Worm (Caenorhabditis elegans) whole organism, late embryonic: ENCODE results near the gene C25G6.1.

Experiments
- K09A11.1 ChIP-seq: sonication (generic microtip); optimal IDR thresholded peaks from 2 replicates; lab custom pipeline; 2017; ENCODE audit warnings: antibody characterized with exemption, mild to moderate bottlenecking, missing genetic modification characterization, missing compliant biosample characterization; ENCODE audit not compliant: insufficient read depth
- T23F11.4 ChIP-seq: fragments of 200-800 bp; sonication (Bioruptor generic); optimal IDR thresholded peaks from 2 replicates; lab custom pipeline; 2018; ENCODE audit warnings: mild to moderate bottlenecking, missing genetic modification characterization, missing compliant biosample characterization
- Y22D7AL.16 ChIP-seq: sonication (generic microtip); optimal IDR thresholded peaks from 2 replicates; lab custom pipeline; 2016; ENCODE audit warnings: missing genetic modification characterization, missing compliant biosample characterization
- ahr-1 ChIP-seq: sonication (generic microtip); optimal IDR thresholded peaks from 2 replicates; lab custom pipeline; 2016; ENCODE audit warnings: missing genetic modification characterization, missing compliant biosample characterization
- ama-1 ChIP-seq: fragments of 150-350 bp; optimal IDR thresholded peaks from 2 replicates; lab custom pipeline; 2014
- ceh-14 ChIP-seq: sonication (generic microtip); optimal IDR thresholded peaks from 2 replicates; lab custom pipeline; 2016; ENCODE audit warnings: missing genotype, missing genetic modification characterization, missing compliant biosample characterization
- ceh-18 ChIP-seq: sonication (generic microtip); optimal IDR thresholded peaks from 2 replicates; lab custom pipeline; 2016; ENCODE audit warnings: missing genetic modification characterization, missing compliant biosample characterization
- ceh-19 ChIP-seq: fragments of 200-800 bp; sonication (Bioruptor generic); optimal IDR thresholded peaks from 2 replicates; lab custom pipeline; 2018; ENCODE audit warnings: mild to moderate bottlenecking, missing genetic modification characterization, missing compliant biosample characterization
- ceh-2 ChIP-seq: sonication (generic microtip); optimal IDR thresholded peaks from 2 replicates; lab custom pipeline; 2016; ENCODE audit warnings: missing genotype, missing genetic modification characterization, missing compliant biosample characterization
- ceh-30 ChIP-seq: fragments of 150-350 bp; optimal IDR thresholded peaks from 2 replicates; lab custom pipeline; 2014; ENCODE audit warnings: missing biosample characterization, missing genetic modification characterization
- ceh-31 ChIP-seq: sonication (generic microtip); optimal IDR thresholded peaks from 2 replicates; lab custom pipeline; 2016; ENCODE audit warnings: missing genetic modification characterization, missing compliant biosample characterization
- ceh-34 ChIP-seq: sonication (generic microtip); optimal IDR thresholded peaks from 2 replicates; lab custom pipeline; 2016; ENCODE audit warnings: mild to moderate bottlenecking, missing genetic modification characterization, missing compliant biosample characterization
- ceh-45 ChIP-seq: fragments of 200-800 bp; sonication (Bioruptor generic); IDR thresholded peaks from 2 replicates; pipeline ENCODE4 v1.3.6; 2022; ENCODE audit warnings: missing genetic modification reagents, missing genetic modification characterization, missing compliant biosample characterization
- ceh-48 ChIP-seq: sonication (generic microtip); optimal IDR thresholded peaks from 2 replicates; lab custom pipeline; 2016; ENCODE audit warnings: missing genetic modification characterization, inconsistent platforms, missing compliant biosample characterization
- ceh-6 ChIP-seq: fragments of 200-800 bp; sonication (Bioruptor generic); optimal IDR thresholded peaks from 2 replicates; lab custom pipeline; 2018; ENCODE audit warnings: mild to moderate bottlenecking, missing genetic modification characterization, missing compliant biosample characterization
- ceh-9 ChIP-seq: sonication (generic microtip); optimal IDR thresholded peaks from 2 replicates; lab custom pipeline; 2016; ENCODE audit warnings: mild to moderate bottlenecking, missing genetic modification characterization, inconsistent platforms, missing compliant biosample characterization
- che-1 ChIP-seq: sonication (generic microtip); optimal IDR thresholded peaks from 2 replicates; lab custom pipeline; 2016; ENCODE audit warnings: mild to moderate bottlenecking, missing genetic modification characterization, missing compliant biosample characterization
- dve-1 ChIP-seq: sonication (generic microtip); optimal IDR thresholded peaks from 2 replicates; lab custom pipeline; 2017; ENCODE audit warnings: antibody characterized with exemption, mild to moderate bottlenecking, missing genetic modification characterization, missing compliant biosample characterization
- elt-4 ChIP-seq: sonication (generic microtip); optimal IDR thresholded peaks from 2 replicates; lab custom pipeline; 2016; ENCODE audit warnings: missing genetic modification characterization, missing compliant biosample characterization
- ets-4 ChIP-seq: sonication (generic microtip); optimal IDR thresholded peaks from 2 replicates; lab custom pipeline; 2016; ENCODE audit warnings: missing genetic modification characterization, missing compliant biosample characterization
- eyg-1 ChIP-seq: sonication (generic microtip); optimal IDR thresholded peaks from 2 replicates; lab custom pipeline; 2016; ENCODE audit warnings: missing genotype, missing genetic modification characterization, missing compliant biosample characterization
- fkh-10 ChIP-seq: fragments of 150-350 bp; optimal IDR thresholded peaks from 2 replicates; lab custom pipeline; 2014; ENCODE audit warnings: missing biosample characterization, missing genetic modification reagents, missing genetic modification characterization
- fkh-6 ChIP-seq: sonication (generic microtip); optimal IDR thresholded peaks from 2 replicates; lab custom pipeline; 2016; ENCODE audit warnings: missing genetic modification characterization, missing compliant biosample characterization
- hlh-13 ChIP-seq: fragments of 200-800 bp; sonication (Bioruptor generic); optimal IDR thresholded peaks from 2 replicates; lab custom pipeline; 2018; ENCODE audit warnings: mild to moderate bottlenecking, missing genetic modification characterization, missing compliant biosample characterization
- hlh-15 ChIP-seq: sonication (generic microtip); optimal IDR thresholded peaks from 2 replicates; lab custom pipeline; 2016; ENCODE audit warnings: missing genetic modification characterization, missing compliant biosample characterization
- hlh-30 ChIP-seq: sonication (generic microtip); optimal IDR thresholded peaks from 2 replicates; lab custom pipeline; 2017; ENCODE audit warnings: antibody characterized with exemption, missing genetic modification characterization, missing compliant biosample characterization; ENCODE audit not compliant: insufficient read depth
- hlh-8 ChIP-seq: sonication (generic microtip); optimal IDR thresholded peaks from 2 replicates; lab custom pipeline; 2016; ENCODE audit warnings: missing genotype, missing genetic modification characterization, missing compliant biosample characterization
- lim-6 ChIP-seq: sonication (generic microtip); optimal IDR thresholded peaks from 2 replicates; lab custom pipeline; 2016; ENCODE audit warnings: missing genetic modification characterization, missing compliant biosample characterization
- lin-11 ChIP-seq: fragments of 200-800 bp; sonication (Bioruptor generic); optimal IDR thresholded peaks from 2 replicates; lab custom pipeline; 2018; ENCODE audit warnings: mild to moderate bottlenecking, missing genetic modification characterization, missing compliant biosample characterization
- madf-2 ChIP-seq: sonication (generic microtip); optimal IDR thresholded peaks from 2 replicates; lab custom pipeline; 2017; ENCODE audit warnings: missing genetic modification characterization, missing compliant biosample characterization
- mec-3 ChIP-seq: sonication (generic microtip); optimal IDR thresholded peaks from 2 replicates; lab custom pipeline; 2016; ENCODE audit warnings: borderline replicate concordance, missing genetic modification characterization, missing compliant biosample characterization
- nhr-11 ChIP-seq: fragments of 150-350 bp; optimal IDR thresholded peaks from 2 replicates; lab custom pipeline; 2014; ENCODE audit warnings: missing biosample characterization, missing genetic modification characterization
- nhr-232 ChIP-seq: sonication (generic microtip); optimal IDR thresholded peaks from 2 replicates; lab custom pipeline; 2016; ENCODE audit warnings: missing genetic modification characterization, missing compliant biosample characterization
- odd-2 ChIP-seq: sonication (generic microtip); optimal IDR thresholded peaks from 2 replicates; lab custom pipeline; 2017; ENCODE audit warnings: antibody characterized with exemption, mild to moderate bottlenecking, missing genetic modification characterization, missing compliant biosample characterization
- pax-1 ChIP-seq: fragments of 150-350 bp; optimal IDR thresholded peaks from 2 replicates; lab custom pipeline; 2014; ENCODE audit warnings: missing biosample characterization, missing genetic modification characterization
- pha-2 ChIP-seq: sonication (generic microtip); optimal IDR thresholded peaks from 2 replicates; lab custom pipeline; 2017; ENCODE audit warnings: mild to moderate bottlenecking, missing genetic modification characterization, missing compliant biosample characterization
- pha-4 ChIP-seq: fragments of 150-350 bp; optimal IDR thresholded peaks from 2 replicates; lab custom pipeline; 2018; ENCODE audit warnings: missing biosample characterization, missing genetic modification reagents, missing genetic modification characterization
- pqm-1 ChIP-seq: sonication (generic microtip); optimal IDR thresholded peaks from 2 replicates; lab custom pipeline; 2016; ENCODE audit warnings: missing genetic modification characterization, missing compliant biosample characterization
- ref-2 ChIP-seq: sonication (generic microtip); optimal IDR thresholded peaks from 2 replicates; lab custom pipeline; 2016; ENCODE audit warnings: missing genetic modification characterization, missing compliant biosample characterization
- sdc-2 ChIP-seq: sonication (generic microtip); optimal IDR thresholded peaks from 2 replicates; lab custom pipeline; 2016; ENCODE audit warnings: missing genotype, missing genetic modification characterization, missing compliant biosample characterization
- syd-9 ChIP-seq: sonication (generic microtip); optimal IDR thresholded peaks from 2 replicates; lab custom pipeline; 2016; ENCODE audit warnings: mild to moderate bottlenecking, missing genetic modification characterization, moderate library complexity, missing compliant biosample characterization
- tbx-2 ChIP-seq: sonication (generic microtip); optimal IDR thresholded peaks from 2 replicates; lab custom pipeline; 2016; ENCODE audit warnings: missing genetic modification characterization, missing compliant biosample characterization
- ttx-3 ChIP-seq: sonication (generic microtip); optimal IDR thresholded peaks from 2 replicates; lab custom pipeline; 2016; ENCODE audit warnings: missing genetic modification reagents, missing genetic modification characterization, missing compliant biosample characterization
- unc-3 ChIP-seq, 2 experiments: fragments of 200-800 bp in 1 of 2; sonication (Bioruptor generic) in 1 of 2; sonication (generic microtip) in 1 of 2; conservative IDR thresholded peaks in 1 of 2; optimal IDR thresholded peaks in 1 of 2; 2 replicates each; pipeline versions ENCODE4 v1.3.6 to Lab custom; 2016 to 2022; ENCODE audit warnings: missing compliant biosample characterization in 2 of 2, missing genetic modification characterization in 2 of 2, missing genetic modification reagents in 1 of 2
- unc-86 ChIP-seq: sonication (generic microtip); optimal IDR thresholded peaks from 2 replicates; lab custom pipeline; 2016; ENCODE audit warnings: missing genetic modification characterization, missing compliant biosample characterization
- zip-5 ChIP-seq: sonication (generic microtip); optimal IDR thresholded peaks from 2 replicates; lab custom pipeline; 2016; ENCODE audit warnings: missing genetic modification characterization, missing compliant biosample characterization
- ztf-16 ChIP-seq: sonication (generic microtip); optimal IDR thresholded peaks from 2 replicates; lab custom pipeline; 2017; ENCODE audit warnings: missing genetic modification characterization, missing compliant biosample characterization

Gene C25G6.1

ce11 chrX:1232074-1232473 is 38.6 kb upstream of the C25G6.1 start:
- no peak for TF ChIP-seq ztf-16
- no peak for TF ChIP-seq nhr-11 (tag; lab: Kevin White, UChicago)
- no peak for TF ChIP-seq lin-11 (tag; lab: Kevin White, UChicago)
- TF ChIP-seq nhr-232, result no peak
- TF ChIP-seq hlh-15 (tag; lab: Kevin White, UChicago), result no peak
- TF ChIP-seq fkh-6 (tag; lab: Kevin White, UChicago), result no peak
- TF ChIP-seq mec-3 (tag; lab: Kevin White, UChicago), result no peak
- TF ChIP-seq, all 69 proteins: peak for 0

- TF ChIP-seq ceh-6 (GFP tag; lab: Kevin White, UChicago) (no peak), ttx-3 (tag; lab: Kevin White, UChicago) (no peak), ceh-48 (tag; lab: Kevin White, UChicago) (no peak), Y22D7AL.16 (tag; lab: Kevin White, UChicago) (no peak), T23F11.4 (GFP tag; lab: Kevin White, UChicago) (no peak), eyg-1 (tag; lab: Kevin White, UChicago) (no peak), tbx-2 (tag; lab: Kevin White, UChicago) (no peak), ama-1 (lab: Kevin White, UChicago) (no peak), K09A11.1 (tag; lab: Kevin White, UChicago) (no peak), ceh-14 (tag; lab: Kevin White, UChicago) (no peak), zip-5 (no peak), ceh-34 (tag; lab: Kevin White, UChicago) (no peak)
These were observed 31.9 kb upstream of the C25G6.1 start, which contains the start of gene C25G6.3 for ce11 chrX:1238803-1239202. C25G6.3 (minus strand) TSS chrX:1238903.

- TF ChIP-seq pha-4 (no peak), ceh-18 (tag; lab: Kevin White, UChicago) (no peak), pha-2 (tag; lab: Kevin White, UChicago) (no peak), dve-1 (tag; lab: Kevin White, UChicago) (no peak), hlh-13 (GFP tag; lab: Kevin White, UChicago) (no peak), ceh-45 (no peak), fkh-10 (GFP tag; lab: Kevin White, UChicago) (no peak)
These were observed 27.9 kb upstream of the C25G6.1 start for ce11 chrX:1242763-1243162.

- TF ChIP-seq ceh-14 (tag; lab: Kevin White, UChicago), result no peak
- TF ChIP-seq madf-2 (tag; lab: Kevin White, UChicago), result no peak
- no peak for TF ChIP-seq pha-4
- no peak for TF ChIP-seq syd-9 (tag; lab: Kevin White, UChicago)
- no peak for TF ChIP-seq ref-2 (tag; lab: Kevin White, UChicago)
- TF ChIP-seq lim-6 (tag; lab: Kevin White, UChicago), result no peak
- no peak for TF ChIP-seq unc-3 (GFP tag; conservative IDR thresholded peaks at IDR 0.05; lab: Robert Waterston, UW)
- no peak for TF ChIP-seq unc-3 (tag; optimal IDR thresholded peaks at IDR 0.05; lab: Kevin White, UChicago)
- no peak for TF ChIP-seq elt-4 (tag; lab: Kevin White, UChicago)
- peak; percentile 30 for TF ChIP-seq tbx-2 (tag; lab: Kevin White, UChicago)
- TF ChIP-seq ceh-48 (tag; lab: Kevin White, UChicago), result peak; percentile 32
- no peak for TF ChIP-seq lin-11 (tag; lab: Kevin White, UChicago)
- TF ChIP-seq ceh-2 (tag; lab: Kevin White, UChicago), result no peak
- no peak for TF ChIP-seq unc-86 (tag; lab: Kevin White, UChicago)
- TF ChIP-seq nhr-11 (tag; lab: Kevin White, UChicago), result no peak
- TF ChIP-seq ceh-19 (GFP tag; lab: Kevin White, UChicago), result no peak
- TF ChIP-seq pax-1, result no peak
- no peak for TF ChIP-seq mec-3 (tag; lab: Kevin White, UChicago)
- TF ChIP-seq che-1 (tag; lab: Kevin White, UChicago), result no peak
- no peak for TF ChIP-seq ets-4 (tag; lab: Kevin White, UChicago)
- TF ChIP-seq hlh-30 (tag; lab: Kevin White, UChicago), result peak; percentile 24
- TF ChIP-seq T23F11.4 (GFP tag; lab: Kevin White, UChicago), result no peak
- peak; percentile 64 for TF ChIP-seq sdc-2
- no peak for TF ChIP-seq hlh-8 (tag; lab: Kevin White, UChicago)
- no peak for TF ChIP-seq ceh-30 (tag; lab: Kevin White, UChicago)
- TF ChIP-seq hlh-13 (GFP tag; lab: Kevin White, UChicago), result no peak
- TF ChIP-seq ahr-1 (tag; lab: Kevin White, UChicago), result no peak
- no peak for TF ChIP-seq pqm-1
- peak; percentile 37 for TF ChIP-seq ceh-31
- TF ChIP-seq ceh-9 (tag; lab: Kevin White, UChicago), result no peak
- TF ChIP-seq odd-2 (tag; lab: Kevin White, UChicago), result no peak
- TF ChIP-seq ztf-16, result no peak
These were observed 26.5 kb upstream of the C25G6.1 start for ce11 chrX:1244235-1244634.
